Worm (Caenorhabditis elegans) whole organism, late embryonic: ENCODE measurements around the gene srh-22.

Experiments used
- pqm-1 ChIP-seq: sonication (generic microtip); optimal IDR thresholded peaks from 2 replicates; lab custom pipeline; 2016; ENCODE audit warnings: missing genetic modification characterization, missing compliant biosample characterization
- rnt-1 ChIP-seq: sonication (generic microtip); optimal IDR thresholded peaks from 2 replicates; lab custom pipeline; 2016; ENCODE audit warnings: missing genetic modification characterization, missing compliant biosample characterization
- ttx-3 ChIP-seq: sonication (generic microtip); optimal IDR thresholded peaks from 2 replicates; lab custom pipeline; 2016; ENCODE audit warnings: missing genetic modification reagents, missing genetic modification characterization, missing compliant biosample characterization

DNA sequence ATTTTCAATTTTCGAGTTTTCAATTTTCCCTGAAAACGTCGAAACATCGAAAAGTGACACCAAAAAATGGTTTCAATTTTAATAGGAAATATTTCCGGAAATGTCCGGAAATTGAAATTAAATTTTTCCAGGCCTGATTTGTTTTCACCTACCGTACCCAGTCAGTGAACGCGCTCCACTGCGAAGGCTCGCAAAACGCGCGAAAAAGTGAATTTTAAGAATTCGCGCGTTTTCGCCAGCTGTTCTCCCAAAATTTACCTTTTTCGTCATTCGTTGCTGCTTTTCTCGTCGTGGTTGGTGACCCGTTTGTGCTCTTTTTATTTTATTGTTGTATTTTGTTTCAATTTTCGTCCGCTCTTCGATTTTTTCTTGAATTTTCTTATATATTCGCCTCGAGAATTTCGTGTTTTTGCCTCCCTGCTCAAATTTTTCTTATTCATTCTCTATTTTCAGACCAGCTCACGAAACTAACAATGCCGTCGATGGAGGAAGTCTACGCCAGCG lies 32.1 kb upstream of the srh-22 start, which contains the start of gene T19H12.2:
- TF ChIP-seq ttx-3 (tag; lab: Kevin White, UChicago), result no peak
- no peak for TF ChIP-seq rnt-1
- no peak for TF ChIP-seq pqm-1 (tag; lab: Kevin White, UChicago)
